Worm (Caenorhabditis elegans): ENCODE data around the gene lit-1.

lit-1 gene

DNA sequence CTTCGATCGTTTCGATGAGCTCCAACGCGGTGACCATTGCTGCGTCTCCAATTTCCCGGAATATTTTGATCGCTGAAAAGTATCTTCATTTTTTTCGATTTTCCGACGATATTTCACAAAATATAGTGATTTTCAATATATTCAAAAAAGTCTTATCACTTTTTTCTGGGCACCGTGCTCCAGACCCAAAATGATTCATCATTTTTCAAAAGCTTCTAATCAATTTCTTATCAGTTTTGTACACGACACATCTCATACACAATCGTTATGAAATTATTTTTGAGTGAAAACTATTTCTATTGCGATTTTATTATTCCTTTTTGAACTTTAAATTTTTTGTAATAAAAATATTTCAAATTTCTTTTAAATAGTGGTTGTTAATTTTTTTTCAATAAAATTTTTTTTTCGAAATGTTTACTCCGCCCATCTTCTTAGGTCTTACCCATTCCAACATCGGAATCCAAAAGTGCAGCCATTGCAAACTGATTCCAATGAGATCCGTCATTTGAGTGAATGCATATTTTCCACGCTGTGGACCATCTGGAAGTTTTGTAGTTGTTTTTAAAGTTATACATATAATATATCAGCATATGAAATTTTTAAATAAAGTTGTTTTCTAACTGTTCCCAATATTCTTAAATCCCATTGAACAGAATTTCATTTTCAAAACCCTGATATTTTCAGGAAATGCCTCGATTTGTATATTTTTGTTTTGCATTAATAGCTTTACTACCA, 22.9 kb upstream of the lit-1 start, which contains the start of gene sid-2:
TSS of gene sid-2 (plus strand) at position 685 of the 735 bp plus-strand sequence.
- no peak for TF ChIP-seq odd-2 (tag; optimal IDR thresholded peaks at IDR 0.05)
- no peak for TF ChIP-seq ceh-34 (tag; optimal IDR thresholded peaks at IDR 0.05)
- TF ChIP-seq ttx-3 (tag; optimal IDR thresholded peaks at IDR 0.05), result no peak
- TF ChIP-seq ztf-16 (tag; optimal IDR thresholded peaks at IDR 0.05), result no peak
- no peak for TF ChIP-seq lin-11 (tag; optimal IDR thresholded peaks at IDR 0.05)
- TF ChIP-seq dmd-4 (tag; optimal IDR thresholded peaks at IDR 0.05; ENCODE audit: borderline replicate concordance), result no peak
- TF ChIP-seq ceh-2 (tag; optimal IDR thresholded peaks at IDR 0.05), result no peak
- TF ChIP-seq gmeb-2 (tag; optimal IDR thresholded peaks at IDR 0.05), result no peak
- TF ChIP-seq ceh-18 (tag; optimal IDR thresholded peaks at IDR 0.05), result no peak
- no peak for TF ChIP-seq pha-4 (tag; optimal IDR thresholded peaks at IDR 0.05)
- no peak for TF ChIP-seq elt-4 (tag; optimal IDR thresholded peaks at IDR 0.05)
- no peak for TF ChIP-seq C08G9.2 (tag; optimal IDR thresholded peaks at IDR 0.05)
- TF ChIP-seq hlh-30 (tag; optimal IDR thresholded peaks at IDR 0.05; ENCODE audit: insufficient read depth), result no peak

DNA sequence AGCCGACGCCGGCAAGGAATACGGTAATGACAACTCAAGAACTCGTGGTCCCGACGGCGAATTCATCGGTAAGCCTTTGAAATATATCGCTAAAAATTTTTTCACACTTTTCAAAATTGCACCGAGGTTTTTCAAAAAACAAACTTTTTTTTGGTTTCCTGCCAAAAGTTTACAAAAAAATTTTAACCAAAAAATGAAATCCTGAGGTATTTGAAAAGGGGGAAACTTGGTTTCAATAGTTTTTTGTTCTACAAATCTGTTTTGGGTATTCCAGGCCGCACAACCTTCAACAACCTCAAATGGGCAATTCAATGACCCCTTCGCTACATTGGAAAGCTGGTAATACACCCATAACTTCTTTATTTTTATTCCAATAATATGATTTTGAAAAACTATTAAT, 19.8 kb upstream of the lit-1 start:
- TF ChIP-seq hlh-8 (tag; optimal IDR thresholded peaks at IDR 0.05) (no peak), pat-9 (tag; optimal IDR thresholded peaks at IDR 0.05) (no peak), nhr-11 (tag; optimal IDR thresholded peaks at IDR 0.05) (no peak), tbx-7 (tag; optimal IDR thresholded peaks at IDR 0.05) (no peak), syd-9 (tag; optimal IDR thresholded peaks at IDR 0.05) (no peak), pha-4 (tag; optimal IDR thresholded peaks at IDR 0.05) (no peak), K02D7.2 (tag; optimal IDR thresholded peaks at IDR 0.05) (no peak), ceh-45 (GFP tag; IDR thresholded peaks at IDR 0.05) (no peak), nfya-1 (tag; optimal IDR thresholded peaks at IDR 0.05) (no peak), fax-1 (tag; optimal IDR thresholded peaks at IDR 0.05) (no peak), hlh-15 (tag; optimal IDR thresholded peaks at IDR 0.05) (no peak), gmeb-2 (tag; optimal IDR thresholded peaks at IDR 0.05) (no peak), che-1 (tag; optimal IDR thresholded peaks at IDR 0.05) (no peak), C38D4.7 (GFP tag; optimal IDR thresholded peaks at IDR 0.05) (no peak)

DNA sequence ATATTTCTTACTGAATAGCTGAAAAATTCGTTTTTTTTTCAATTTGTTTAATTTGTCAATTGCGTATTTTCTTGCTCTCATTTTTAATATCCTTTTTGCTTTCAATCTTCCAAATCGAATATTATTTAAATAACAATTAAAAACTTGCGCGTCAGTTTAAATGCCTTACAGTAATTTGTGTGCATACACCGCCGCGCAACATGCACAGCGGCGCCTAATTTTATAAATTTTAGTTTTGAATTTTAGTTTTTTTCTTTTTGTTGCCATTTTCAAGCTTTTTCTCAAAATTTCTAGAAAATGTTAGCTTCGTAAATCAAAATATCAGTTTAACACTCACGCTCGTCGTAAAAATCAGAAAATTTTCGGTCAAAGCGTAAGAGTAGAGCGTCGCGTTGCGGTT, 18.5 kb upstream of the lit-1 start:
- TF ChIP-seq fax-1 (tag; optimal IDR thresholded peaks at IDR 0.05) (no peak), nfya-1 (tag; optimal IDR thresholded peaks at IDR 0.05) (no peak), ttx-3 (tag; optimal IDR thresholded peaks at IDR 0.05) (no peak), lin-11 (tag; optimal IDR thresholded peaks at IDR 0.05) (no peak), fkh-6 (tag; optimal IDR thresholded peaks at IDR 0.05) (no peak), syd-9 (tag; optimal IDR thresholded peaks at IDR 0.05) (no peak), pag-3 (tag; optimal IDR thresholded peaks at IDR 0.05; ENCODE audit: borderline replicate concordance) (no peak), C08G9.2 (tag; optimal IDR thresholded peaks at IDR 0.05) (no peak), nhr-232 (tag; optimal IDR thresholded peaks at IDR 0.05) (no peak), lim-6 (tag; optimal IDR thresholded peaks at IDR 0.05) (no peak), ceh-9 (tag; optimal IDR thresholded peaks at IDR 0.05) (no peak), hlh-6 (tag; optimal IDR thresholded peaks at IDR 0.05) (no peak), K09A11.1 (tag; optimal IDR thresholded peaks at IDR 0.05; ENCODE audit: insufficient read depth) (no peak), hlh-15 (tag; optimal IDR thresholded peaks at IDR 0.05) (no peak), ztf-16 (tag; optimal IDR thresholded peaks at IDR 0.05) (no peak), ceh-48 (tag; optimal IDR thresholded peaks at IDR 0.05) (no peak)

DNA sequence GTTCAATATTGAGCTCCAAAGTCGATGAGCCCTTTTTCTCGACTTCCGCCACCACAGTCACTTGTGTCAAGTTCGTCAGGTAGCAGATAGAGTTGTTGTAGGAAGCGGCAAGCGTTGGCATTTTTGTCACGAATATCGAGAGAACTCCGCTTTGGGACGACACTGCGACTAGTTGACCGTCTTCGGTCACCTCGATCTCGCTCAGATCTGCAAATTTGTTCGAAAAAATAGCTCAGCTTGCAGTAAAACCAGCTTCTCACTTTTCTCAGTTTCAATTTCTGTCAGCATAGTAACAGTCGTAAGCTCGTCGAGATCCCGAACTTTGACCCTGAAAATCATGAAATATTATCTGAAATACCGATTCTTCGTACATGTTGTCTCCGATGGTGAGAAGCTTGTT, 17.6 kb upstream of the lit-1 start:
- TF ChIP-seq ceh-2 (tag; optimal IDR thresholded peaks at IDR 0.05) (no peak), ceh-18 (tag; optimal IDR thresholded peaks at IDR 0.05) (no peak), C38D4.7 (GFP tag; optimal IDR thresholded peaks at IDR 0.05) (no peak), zip-5 (tag; optimal IDR thresholded peaks at IDR 0.05) (no peak), ceh-24 (tag; optimal IDR thresholded peaks at IDR 0.05) (no peak), tbx-7 (tag; optimal IDR thresholded peaks at IDR 0.05) (no peak), ceh-22 (tag; optimal IDR thresholded peaks at IDR 0.05) (no peak), ceh-14 (tag; optimal IDR thresholded peaks at IDR 0.05) (no peak), hlh-13 (GFP tag; optimal IDR thresholded peaks at IDR 0.05) (no peak), unc-86 (tag; optimal IDR thresholded peaks at IDR 0.05) (no peak), pros-1 (tag; optimal IDR thresholded peaks at IDR 0.05) (no peak), K09A11.1 (tag; optimal IDR thresholded peaks at IDR 0.05; ENCODE audit: insufficient read depth) (no peak), hlh-30 (tag; optimal IDR thresholded peaks at IDR 0.05; ENCODE audit: insufficient read depth) (no peak), C08G9.2 (tag; optimal IDR thresholded peaks at IDR 0.05) (no peak), ahr-1 (tag; optimal IDR thresholded peaks at IDR 0.05) (no peak)
